Fruit fly (Drosophila melanogaster): Measurements from ENCODE around the gene CG7101.

CG7101 gene

DNA sequence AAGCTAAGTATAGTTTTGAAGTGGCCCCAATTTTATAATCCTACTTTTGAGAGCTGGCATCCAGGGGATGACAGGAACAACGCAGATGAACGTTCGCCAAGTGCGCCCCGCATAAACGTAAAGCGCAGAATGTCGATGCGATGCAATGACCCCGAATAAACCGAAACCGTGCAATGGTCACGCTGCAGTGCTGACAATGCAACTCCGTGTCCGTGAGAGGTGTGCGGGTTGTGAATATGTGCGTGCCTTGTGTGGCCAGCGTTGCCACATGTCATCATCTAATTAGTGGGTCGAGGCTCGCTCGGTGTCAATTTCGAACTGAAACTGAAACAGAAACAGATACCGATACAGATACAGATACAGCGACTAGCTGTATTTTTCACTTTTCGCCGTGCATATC, 37.8 kb downstream of the CG7101 start:
- TF ChIP-seq EcR (GFP tag; optimal IDR thresholded peaks at IDR 0.05): peak; percentile 80
- TF ChIP-seq CG9948 (tag; optimal IDR thresholded peaks at IDR 0.05): no peak

DNA sequence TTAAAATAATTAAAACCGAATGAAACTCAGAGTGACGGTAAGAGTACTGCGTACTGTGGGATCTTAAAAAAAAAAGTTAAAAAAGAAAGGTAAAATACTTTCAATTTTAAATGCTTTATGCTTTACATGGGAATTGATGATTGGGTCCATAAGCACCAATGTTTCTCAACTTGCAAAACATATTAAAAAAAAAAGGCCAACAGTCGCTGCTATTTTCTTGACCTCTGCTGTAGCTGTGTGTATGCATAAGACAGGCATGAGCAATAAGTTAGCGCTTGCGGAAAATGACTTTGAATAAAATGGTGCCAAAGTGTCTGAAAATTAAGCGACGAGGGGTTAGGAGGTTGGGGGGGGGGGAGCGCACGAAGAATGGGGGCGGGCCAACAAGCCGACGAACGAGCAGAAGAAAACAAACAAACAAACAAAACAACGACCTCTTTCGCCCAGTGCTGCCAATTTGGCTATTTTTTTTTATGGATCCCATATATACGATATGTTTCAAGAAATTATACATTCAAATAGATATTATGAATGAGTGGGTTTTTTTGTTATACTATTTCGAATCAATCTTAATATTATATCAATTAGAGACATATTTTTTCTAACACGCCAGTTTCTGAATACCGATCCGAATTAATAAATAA, 39.2 kb downstream of the CG7101 start:
- peak; percentile 74 for TF ChIP-seq Ets98B (GFP tag; IDR thresholded peaks at IDR 0.05)
- peak; percentile 65 for TF ChIP-seq Snoo (tag; optimal IDR thresholded peaks at IDR 0.05)
- peak; percentile 76 for TF ChIP-seq CG32121 (GFP tag; IDR thresholded peaks at IDR 0.05)
- peak; percentile 79; the same call in 2 of the 3 replicates for TF ChIP-seq CG4496 (GFP tag; IDR thresholded peaks at IDR 0.05)
- TF ChIP-seq CG13204 (GFP tag; optimal IDR thresholded peaks at IDR 0.05): peak; percentile 35
- peak; percentile 68 for TF ChIP-seq CG9948 (tag; optimal IDR thresholded peaks at IDR 0.05)
- TF ChIP-seq CG34367 (tag; optimal IDR thresholded peaks at IDR 0.05): peak; percentile 59
- no peak for TF ChIP-seq CG10348 (GFP tag; IDR thresholded peaks at IDR 0.05)
- peak; percentile 78 for TF ChIP-seq Pif1B (GFP tag; optimal IDR thresholded peaks at IDR 0.05)
- peak; percentile 57 for TF ChIP-seq CG8301 (tag; optimal IDR thresholded peaks at IDR 0.05)
- no peak for TF ChIP-seq EcR (GFP tag; optimal IDR thresholded peaks at IDR 0.05)
- peak; percentile 75 for TF ChIP-seq fd96Ca (GFP tag; IDR thresholded peaks at IDR 0.05)
- peak; percentile 39; the same call in 1 of the 2 replicates for TF ChIP-seq rn (GFP tag; IDR thresholded peaks at IDR 0.05)
- TF ChIP-seq CG15710 (tag; optimal IDR thresholded peaks at IDR 0.05): peak; percentile 71
- no peak for TF ChIP-seq D1 (tag; optimal IDR thresholded peaks at IDR 0.05)
- peak; percentile 79 for TF ChIP-seq CG17806 (tag; optimal IDR thresholded peaks at IDR 0.05)
- peak; percentile 74 for TF ChIP-seq CG12605 (GFP tag; IDR thresholded peaks at IDR 0.05)
- peak; percentile 54 for TF ChIP-seq gl (tag; optimal IDR thresholded peaks at IDR 0.05)
- no peak for TF ChIP-seq CG14655 (GFP tag; optimal IDR thresholded peaks at IDR 0.05)
- TF ChIP-seq Pif1A (GFP tag; optimal IDR thresholded peaks at IDR 0.05): no peak
- peak; percentile 81 for TF ChIP-seq CG8159 (tag; optimal IDR thresholded peaks at IDR 0.05)
